Fruit fly (Drosophila melanogaster) Kc167 (cell line): ENCODE results near the gene tim.

Experiments
- Myc ChIP-seq: fragments of >200 bp; optimal IDR thresholded peaks from 2 replicates; lab custom pipeline; 2017; ENCODE audit warnings: missing external identifiers
- Sin3A ChIP-seq: fragments of >200 bp; optimal IDR thresholded peaks from 2 replicates; lab custom pipeline; 2018; ENCODE audit warnings: missing external identifiers
- h ChIP-seq: fragments of >200 bp; optimal IDR thresholded peaks from 3 replicates; lab custom pipeline; 2018; ENCODE audit warnings: missing external identifiers
- insv ChIP-seq: fragments of >200 bp; optimal IDR thresholded peaks from 3 replicates; lab custom pipeline; 2018; ENCODE audit warnings: missing external identifiers
- psq ChIP-seq: fragments of >200 bp; optimal IDR thresholded peaks from 2 replicates; lab custom pipeline; 2017; ENCODE audit warnings: missing external identifiers
- ttk ChIP-seq: sonication (Bioruptor generic); optimal IDR thresholded peaks from 2 replicates; lab custom pipeline; 2017; ENCODE audit warnings: missing external identifiers

dm6 chr2L:3538564-3539411, 30.9 kb upstream of the tim start, which contains the start of gene drm:
- TF ChIP-seq psq (lab: Kevin White, UChicago), result no peak
- no peak for TF ChIP-seq ttk (lab: Kevin White, UChicago)
- no peak for TF ChIP-seq insv (lab: Kevin White, UChicago)
- TF ChIP-seq h, result no peak
- no peak for TF ChIP-seq Myc (lab: Kevin White, UChicago)
- no peak for TF ChIP-seq Sin3A (lab: Kevin White, UChicago)
